Worm (Caenorhabditis elegans): ENCODE measurements around the gene srpa-68.
A peak's percentile ranks its signal among the peaks of the same experiment; 100 is the strongest.

srpa-68 gene

DNA sequence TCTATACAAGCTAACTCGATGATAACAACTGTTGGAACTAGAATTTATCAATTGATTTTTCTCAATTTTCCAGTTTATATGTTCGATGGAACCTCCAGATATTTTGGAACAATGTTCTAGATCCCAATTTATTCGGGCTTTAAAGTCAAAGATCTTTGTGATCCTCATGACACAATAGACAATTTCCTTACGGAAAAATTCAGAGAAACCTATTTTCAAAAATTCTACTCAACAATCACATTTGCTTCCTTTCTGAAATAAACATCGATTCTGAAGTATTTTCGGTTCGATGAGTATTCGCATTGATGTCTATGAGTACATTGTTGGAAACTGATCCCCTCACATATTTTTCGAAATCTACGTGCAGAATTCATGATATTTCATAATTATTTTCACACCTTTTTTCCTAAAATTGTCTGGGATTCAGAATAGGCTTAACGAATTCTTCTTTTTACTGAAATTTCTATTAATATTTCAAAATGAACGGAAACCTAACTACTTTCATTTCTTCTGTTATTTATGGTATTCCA lies 15.6 kb upstream of the srpa-68 start, which contains the start of gene srg-45:
Gene srg-45, plus strand, starts transcription at position 480 of the 530 bp plus-strand sequence.
- TF ChIP-seq fos-1 (tag; optimal IDR thresholded peaks at IDR 0.05) (no peak), C34F6.9 (tag; optimal IDR thresholded peaks at IDR 0.05) (no peak), Y55F3AM.14 (GFP tag; optimal IDR thresholded peaks at IDR 0.05) (no peak), mbf-1 (tag; optimal IDR thresholded peaks at IDR 0.05) (no peak), ceh-82 (tag; optimal IDR thresholded peaks at IDR 0.05) (no peak), lin-13 (GFP tag; optimal IDR thresholded peaks at IDR 0.05) (no peak), nhr-10 (tag; optimal IDR thresholded peaks at IDR 0.05) (no peak), mdl-1 (tag; optimal IDR thresholded peaks at IDR 0.05) (no peak), lin-39 (tag; optimal IDR thresholded peaks at IDR 0.05) (no peak), snpc-4 (tag; optimal IDR thresholded peaks at IDR 0.05) (no peak), ZK546.5 (tag; optimal IDR thresholded peaks at IDR 0.05) (no peak), unc-62 (GFP tag; optimal IDR thresholded peaks at IDR 0.05) (no peak), ztf-11 (tag; optimal IDR thresholded peaks at IDR 0.05) (no peak), sma-9 (GFP tag; optimal IDR thresholded peaks at IDR 0.05) (no peak), sma-9 (tag; optimal IDR thresholded peaks at IDR 0.05) (no peak), zag-1 (tag; optimal IDR thresholded peaks at IDR 0.05) (no peak), nhr-25 (tag; optimal IDR thresholded peaks at IDR 0.05) (peak; percentile 9), nhr-129 (tag; optimal IDR thresholded peaks at IDR 0.05) (no peak), ama-1 (optimal IDR thresholded peaks at IDR 0.05) (peak; percentile 20)

- TF ChIP-seq ztf-4 (tag; optimal IDR thresholded peaks at IDR 0.05), result no peak
- no peak for TF ChIP-seq sma-3 (GFP tag; optimal IDR thresholded peaks at IDR 0.05)
- TF ChIP-seq nhr-77 (tag; optimal IDR thresholded peaks at IDR 0.05), result no peak
- TF ChIP-seq F13H6.1 (tag; optimal IDR thresholded peaks at IDR 0.05), result no peak
- TF ChIP-seq nhr-129 (tag; optimal IDR thresholded peaks at IDR 0.05), result no peak
- no peak for TF ChIP-seq ZK546.5 (tag; optimal IDR thresholded peaks at IDR 0.05)
- no peak for TF ChIP-seq unc-39 (tag; optimal IDR thresholded peaks at IDR 0.05)
- TF ChIP-seq zag-1 (tag; optimal IDR thresholded peaks at IDR 0.05), result no peak
- TF ChIP-seq blmp-1 (tag; optimal IDR thresholded peaks at IDR 0.05; ENCODE audit: insufficient read depth), result no peak
- TF ChIP-seq mbf-1 (tag; optimal IDR thresholded peaks at IDR 0.05), result no peak
- TF ChIP-seq snpc-4 (tag; optimal IDR thresholded peaks at IDR 0.05), result no peak
- TF ChIP-seq mdl-1 (tag; optimal IDR thresholded peaks at IDR 0.05), result no peak
- TF ChIP-seq lin-39 (tag; optimal IDR thresholded peaks at IDR 0.05), result no peak
- TF ChIP-seq ceh-82 (tag; optimal IDR thresholded peaks at IDR 0.05), result no peak
- TF ChIP-seq unc-62 (GFP tag; optimal IDR thresholded peaks at IDR 0.05), result no peak
- TF ChIP-seq alr-1 (tag; optimal IDR thresholded peaks at IDR 0.05), result no peak
- TF ChIP-seq dmd-4 (tag; optimal IDR thresholded peaks at IDR 0.05), result no peak
- TF ChIP-seq egl-27 (tag; optimal IDR thresholded peaks at IDR 0.05), result no peak
Observed at ce11 chrV:12305677-12306076, 14.2 kb upstream of the srpa-68 start.

ce11 chrV:12303453-12304077 lies 12.1 kb upstream of the srpa-68 start:
- TF ChIP-seq lsy-2 (tag; optimal IDR thresholded peaks at IDR 0.05) (peak; percentile 77 to 78), nhr-6 (tag; optimal IDR thresholded peaks at IDR 0.05) (no peak), nhr-237 (tag; optimal IDR thresholded peaks at IDR 0.05) (peak; percentile 57), nhr-11 (tag; optimal IDR thresholded peaks at IDR 0.05) (peak; percentile 86), F13H6.1 (tag; optimal IDR thresholded peaks at IDR 0.05) (peak; percentile 92), ceh-16 (tag; optimal IDR thresholded peaks at IDR 0.05) (peak; percentile 85), nhr-77 (tag; optimal IDR thresholded peaks at IDR 0.05) (no peak), ZK546.5 (tag; optimal IDR thresholded peaks at IDR 0.05) (no peak), nhr-10 (tag; optimal IDR thresholded peaks at IDR 0.05) (peak; percentile 21), blmp-1 (tag; optimal IDR thresholded peaks at IDR 0.05; ENCODE audit: insufficient read depth) (peak; percentile 41), sma-3 (GFP tag; optimal IDR thresholded peaks at IDR 0.05) (peak; percentile 87), egl-27 (tag; optimal IDR thresholded peaks at IDR 0.05) (peak; percentile 73), lin-13 (GFP tag; optimal IDR thresholded peaks at IDR 0.05) (peak; percentile 68), nhr-23 (tag; optimal IDR thresholded peaks at IDR 0.05) (no peak), C34F6.9 (tag; optimal IDR thresholded peaks at IDR 0.05) (peak; percentile 65), peb-1 (tag; optimal IDR thresholded peaks at IDR 0.05) (peak; percentile 1), lin-11 (tag; optimal IDR thresholded peaks at IDR 0.05) (peak; percentile 76), alr-1 (tag; optimal IDR thresholded peaks at IDR 0.05) (no peak), mbf-1 (tag; optimal IDR thresholded peaks at IDR 0.05) (peak; percentile 51), dmd-4 (tag; optimal IDR thresholded peaks at IDR 0.05) (no peak), fos-1 (tag; optimal IDR thresholded peaks at IDR 0.05) (peak; percentile 59), aly-2 (tag; optimal IDR thresholded peaks at IDR 0.05) (no peak), ztf-4 (tag; optimal IDR thresholded peaks at IDR 0.05) (peak; percentile 81), unc-39 (tag; optimal IDR thresholded peaks at IDR 0.05) (peak; percentile 52), nhr-25 (tag; optimal IDR thresholded peaks at IDR 0.05) (peak; percentile 74), R02D3.7 (tag; optimal IDR thresholded peaks at IDR 0.05) (no peak), sem-4 (tag; optimal IDR thresholded peaks at IDR 0.05) (peak; percentile 87), mdl-1 (tag; optimal IDR thresholded peaks at IDR 0.05) (peak in 1 of 2 experiments; percentile 29), Y55F3AM.14 (GFP tag; optimal IDR thresholded peaks at IDR 0.05) (peak; percentile 96), elt-3 (tag; optimal IDR thresholded peaks at IDR 0.05) (no peak), crh-2 (tag; optimal IDR thresholded peaks at IDR 0.05) (peak; percentile 70), nhr-129 (tag; optimal IDR thresholded peaks at IDR 0.05) (peak; percentile 85), zag-1 (tag; optimal IDR thresholded peaks at IDR 0.05) (peak; percentile 77), mab-5 (tag; optimal IDR thresholded peaks at IDR 0.05) (peak; percentile 66), ceh-82 (tag; optimal IDR thresholded peaks at IDR 0.05) (peak; percentile 82), ama-1 (optimal IDR thresholded peaks at IDR 0.05) (no peak), elt-1 (tag; optimal IDR thresholded peaks at IDR 0.05) (no peak), ztf-11 (tag; optimal IDR thresholded peaks at IDR 0.05) (no peak), unc-55 (GFP tag; optimal IDR thresholded peaks at IDR 0.05) (peak; percentile 72), snpc-4 (tag; optimal IDR thresholded peaks at IDR 0.05) (peak; percentile 59)

Data from whole organism, L2 larva.